Fruit fly (Drosophila melanogaster): Measurements from ENCODE around the gene rho-4.

rho-4 gene

dm6 chrX:11621315-11621865 is 21.8 kb downstream of the rho-4 start:
- TF ChIP-seq dmrt93B (GFP tag; optimal IDR thresholded peaks at IDR 0.05) (no peak), ey (GFP tag; optimal IDR thresholded peaks at IDR 0.05) (no peak), usp (GFP tag; optimal IDR thresholded peaks at IDR 0.05) (no peak), Hr78 (GFP tag; optimal IDR thresholded peaks at IDR 0.05) (no peak), Myc (optimal IDR thresholded peaks at IDR 0.05) (peak; percentile 14), sage (GFP tag; optimal IDR thresholded peaks at IDR 0.05) (no peak), br (GFP tag; optimal IDR thresholded peaks at IDR 0.05) (no peak)

- peak; percentile 34 for TF ChIP-seq jim (GFP tag; optimal IDR thresholded peaks at IDR 0.05)
- peak; percentile 75 for TF ChIP-seq Hr83 (GFP tag; optimal IDR thresholded peaks at IDR 0.05; ENCODE audit: poor library complexity, severe bottlenecking)
- TF ChIP-seq ey (GFP tag; optimal IDR thresholded peaks at IDR 0.05): no peak
- TF ChIP-seq dl (GFP tag; optimal IDR thresholded peaks at IDR 0.05; ENCODE audit: insufficient read depth in 1 of 2, partially characterized antibody in 2 of 2): peak in 1 of 2 experiments; percentile 4
- no peak for TF ChIP-seq lola (GFP tag; optimal IDR thresholded peaks at IDR 0.05)
- TF ChIP-seq Rel (GFP tag; optimal IDR thresholded peaks at IDR 0.05): no peak
- peak; percentile 10 for TF ChIP-seq Rel (tag; optimal IDR thresholded peaks at IDR 0.05)
- peak; percentile 42 for TF ChIP-seq Hnf4 (GFP tag; optimal IDR thresholded peaks at IDR 0.05)
- no peak for TF ChIP-seq Hr78 (GFP tag; optimal IDR thresholded peaks at IDR 0.05)
- no peak for TF ChIP-seq fru (GFP tag; optimal IDR thresholded peaks at IDR 0.05)
- TF ChIP-seq sv (GFP tag; optimal IDR thresholded peaks at IDR 0.05): peak; percentile 1
- TF ChIP-seq h (GFP tag; optimal IDR thresholded peaks at IDR 0.05): peak; percentile 88
- peak; percentile 12 for TF ChIP-seq OdsH (GFP tag; optimal IDR thresholded peaks at IDR 0.05)
- peak; percentile 28 for TF ChIP-seq Dfd (GFP tag; optimal IDR thresholded peaks at IDR 0.05)
- TF ChIP-seq psq (GFP tag; optimal IDR thresholded peaks at IDR 0.05): peak; percentile 22
- no peak for TF ChIP-seq tai (GFP tag; optimal IDR thresholded peaks at IDR 0.05)
- TF ChIP-seq usp (GFP tag; optimal IDR thresholded peaks at IDR 0.05): no peak
- TF ChIP-seq br (GFP tag; optimal IDR thresholded peaks at IDR 0.05): no peak
- TF ChIP-seq Sp1 (GFP tag; optimal IDR thresholded peaks at IDR 0.05): peak; percentile 22
- no peak for TF ChIP-seq brk (GFP tag; optimal IDR thresholded peaks at IDR 0.05)
Observed at dm6 chrX:11621866-11622648, 22.4 kb downstream of the rho-4 start, which contains the start of gene Ptp10D. Gene Ptp10D, plus strand, starts transcription at chrX:11622015.

- TF ChIP-seq Rel (GFP tag; optimal IDR thresholded peaks at IDR 0.05) (peak; percentile 74), Rel (tag; optimal IDR thresholded peaks at IDR 0.05) (peak; percentile 87), dl (GFP tag; optimal IDR thresholded peaks at IDR 0.05; ENCODE audit: insufficient read depth in 1 of 2, partially characterized antibody in 2 of 2) (peak; percentile 20 to 75), GATAd (GFP tag; optimal IDR thresholded peaks at IDR 0.05) (peak; percentile 55), Myc (optimal IDR thresholded peaks at IDR 0.05) (no peak), CG32264 (GFP tag; optimal IDR thresholded peaks at IDR 0.05) (peak; percentile 94), Vsx2 (GFP tag; optimal IDR thresholded peaks at IDR 0.05; ENCODE audit: partially characterized antibody) (no peak), lola (GFP tag; optimal IDR thresholded peaks at IDR 0.05) (no peak), psq (GFP tag; optimal IDR thresholded peaks at IDR 0.05) (peak; percentile 90), sv (GFP tag; optimal IDR thresholded peaks at IDR 0.05) (peak; percentile 76), brk (GFP tag; optimal IDR thresholded peaks at IDR 0.05) (peak; percentile 90), CrebA (GFP tag; optimal IDR thresholded peaks at IDR 0.05; ENCODE audit: borderline replicate concordance) (no peak), dsf (GFP tag; optimal IDR thresholded peaks at IDR 0.05; ENCODE audit: borderline replicate concordance) (peak; percentile 83), tai (GFP tag; optimal IDR thresholded peaks at IDR 0.05) (no peak), Abd-B (GFP tag; optimal IDR thresholded peaks at IDR 0.05) (no peak), h (GFP tag; optimal IDR thresholded peaks at IDR 0.05) (peak; percentile 98), Hr78 (GFP tag; optimal IDR thresholded peaks at IDR 0.05) (no peak), Mio (GFP tag; optimal IDR thresholded peaks at IDR 0.05) (peak; percentile 67), N (GFP tag; optimal IDR thresholded peaks at IDR 0.05) (no peak), ey (GFP tag; optimal IDR thresholded peaks at IDR 0.05) (peak; percentile 96), HLH106 (tag; optimal IDR thresholded peaks at IDR 0.05) (peak; percentile 98), fru (GFP tag; optimal IDR thresholded peaks at IDR 0.05) (peak; percentile 96), foxo (GFP tag; optimal IDR thresholded peaks at IDR 0.05) (peak; percentile 82 to 93), Hr83 (GFP tag; optimal IDR thresholded peaks at IDR 0.05; ENCODE audit: poor library complexity, severe bottlenecking) (peak; percentile 83), Dfd (GFP tag; optimal IDR thresholded peaks at IDR 0.05) (peak; percentile 36), OdsH (GFP tag; optimal IDR thresholded peaks at IDR 0.05) (peak; percentile 96), rgr (GFP tag; optimal IDR thresholded peaks at IDR 0.05) (peak; percentile 96), Jra (GFP tag; optimal IDR thresholded peaks at IDR 0.05) (peak; percentile 95), Sp1 (GFP tag; optimal IDR thresholded peaks at IDR 0.05) (peak; percentile 95), woc (GFP tag; optimal IDR thresholded peaks at IDR 0.05) (peak; percentile 95), CG9705 (GFP tag; optimal IDR thresholded peaks at IDR 0.05) (peak; percentile 95), jim (GFP tag; optimal IDR thresholded peaks at IDR 0.05) (peak; percentile 44), Dif (GFP tag; optimal IDR thresholded peaks at IDR 0.05; ENCODE audit: partially characterized antibody) (peak; percentile 76), pan (optimal IDR thresholded peaks at IDR 0.05) (no peak), Hnf4 (GFP tag; optimal IDR thresholded peaks at IDR 0.05) (peak; percentile 98), usp (GFP tag; optimal IDR thresholded peaks at IDR 0.05) (no peak), br (GFP tag; optimal IDR thresholded peaks at IDR 0.05) (peak; percentile 97)
Observed at dm6 chrX:11622649-11623425, 23.2 kb downstream of the rho-4 start.

Measured in whole organism, wandering third instar larva.